Worm (Caenorhabditis elegans) whole organism, L4 larva: ENCODE data around the gene Y116A8C.469.
A peak's percentile ranks its signal among the peaks of the same experiment; 100 is the strongest.

Source experiments
- F10B5.3 ChIP-seq: sonication (generic microtip); optimal IDR thresholded peaks from 2 replicates; lab custom pipeline; 2016; ENCODE audit warnings: mild to moderate bottlenecking, missing genetic modification characterization, missing compliant biosample characterization
- T20F7.1 ChIP-seq: fragments of 200-800 bp; sonication (Bioruptor generic); optimal IDR thresholded peaks from 2 replicates; lab custom pipeline; 2018; ENCODE audit warnings: mild to moderate bottlenecking, missing genetic modification characterization, missing compliant biosample characterization
- aha-1 ChIP-seq: fragments of 150-350 bp; peaks from one replicate; lab custom pipeline; 2014; ENCODE audit warnings: missing biosample characterization, missing genetic modification characterization
- aly-2 ChIP-seq: sonication (generic microtip); optimal IDR thresholded peaks from 2 replicates; lab custom pipeline; 2018; ENCODE audit warnings: missing biosample characterization, missing genetic modification characterization
- arid-1 ChIP-seq: fragments of 200-800 bp; sonication (Bioruptor generic); conservative IDR thresholded peaks from 2 replicates; pipeline ENCODE4 v1.3.6; 2022; ENCODE audit warnings: missing genetic modification reagents, missing genetic modification characterization, missing compliant biosample characterization
- attf-4 ChIP-seq: sonication (generic microtip); optimal IDR thresholded peaks from 3 replicates; lab custom pipeline; 2017; ENCODE audit warnings: missing biosample characterization, missing genetic modification characterization
- ceh-62 ChIP-seq: sonication (generic microtip); optimal IDR thresholded peaks from 2 replicates; lab custom pipeline; 2017; ENCODE audit warnings: missing biosample characterization, missing genetic modification characterization
- daf-8 ChIP-seq: fragments of 200-800 bp; sonication (Bioruptor generic); IDR thresholded peaks from 2 replicates; pipeline ENCODE4 v1.3.6; 2022; ENCODE audit warnings: missing genetic modification characterization, missing compliant biosample characterization
- dmd-6 ChIP-seq: fragments of 200-800 bp; sonication (Bioruptor generic); IDR thresholded peaks from 2 replicates; pipeline ENCODE4 v1.3.6; 2022; ENCODE audit warnings: missing genetic modification reagents, missing genetic modification characterization, missing compliant biosample characterization
- dmd-8 ChIP-seq: fragments of 200-800 bp; sonication (Bioruptor generic); IDR thresholded peaks from 2 replicates; pipeline ENCODE4 v1.3.6; 2022; ENCODE audit warnings: missing genetic modification characterization, missing compliant biosample characterization
- duxl-1 ChIP-seq: sonication (generic microtip); optimal IDR thresholded peaks from 2 replicates; lab custom pipeline; 2016; ENCODE audit warnings: mild to moderate bottlenecking, missing genetic modification characterization, moderate library complexity, missing compliant biosample characterization; ENCODE audit not compliant: poor library complexity
- egl-43 ChIP-seq: fragments of 200-800 bp; sonication (Bioruptor generic); IDR thresholded peaks from 2 replicates; pipeline ENCODE4 v1.3.6; 2022; ENCODE audit warnings: missing genetic modification reagents, missing genetic modification characterization, missing compliant biosample characterization
- hlh-11 ChIP-seq: fragments of 200-800 bp; sonication (Bioruptor generic); optimal IDR thresholded peaks from 2 replicates; lab custom pipeline; 2018; ENCODE audit warnings: mild to moderate bottlenecking, missing genetic modification characterization, missing compliant biosample characterization
- lim-7 ChIP-seq: fragments of 200-800 bp; sonication (Bioruptor generic); IDR thresholded peaks from 2 replicates; pipeline ENCODE4 v1.3.6; 2022; ENCODE audit warnings: missing genetic modification characterization, missing compliant biosample characterization
- lin-29 ChIP-seq: fragments of 200-800 bp; sonication (Bioruptor generic); IDR thresholded peaks from 2 replicates; pipeline ENCODE4 v1.3.6; 2022; ENCODE audit warnings: missing genetic modification reagents, missing genetic modification characterization, missing compliant biosample characterization
- lin-39 ChIP-seq: fragments of 150-350 bp; optimal IDR thresholded peaks from 2 replicates; lab custom pipeline; 2014; ENCODE audit warnings: missing biosample characterization, missing genetic modification reagents, missing genetic modification characterization
- madf-5 ChIP-seq, 2 experiments: fragments of 200-800 bp; sonication (Bioruptor generic); IDR thresholded peaks; 2 replicates each; pipeline ENCODE4 v1.3.6; 2022; ENCODE audit warnings: missing compliant biosample characterization in 2 of 2, missing genetic modification characterization in 2 of 2
- madf-9 ChIP-seq: fragments of 200-800 bp; sonication (Bioruptor generic); conservative IDR thresholded peaks from 2 replicates; pipeline ENCODE4 v1.3.6; 2022; ENCODE audit warnings: missing genetic modification reagents, missing genetic modification characterization, missing compliant biosample characterization
- mdl-1 ChIP-seq, 2 experiments: fragments of 150-350 bp in 1 of 2; sonication (generic microtip) in 1 of 2; optimal IDR thresholded peaks; 2 replicates each; lab custom pipeline; 2014 to 2017; ENCODE audit warnings: missing biosample characterization in 2 of 2, missing genetic modification characterization in 2 of 2
- mxl-2 ChIP-seq: fragments of 200-800 bp; sonication (Bioruptor generic); conservative IDR thresholded peaks from 2 replicates; pipeline ENCODE4 v1.3.6; 2022; ENCODE audit warnings: missing genetic modification reagents, missing genetic modification characterization, missing compliant biosample characterization
- mxl-3 ChIP-seq: fragments of 200-800 bp; sonication (Bioruptor generic); optimal IDR thresholded peaks from 2 replicates; lab custom pipeline; 2018; ENCODE audit warnings: mild to moderate bottlenecking, missing genetic modification characterization, missing compliant biosample characterization
- nhr-25 ChIP-seq: sonication (generic microtip); optimal IDR thresholded peaks from 2 replicates; lab custom pipeline; 2017; ENCODE audit warnings: missing genetic modification characterization, mild to moderate bottlenecking, missing compliant biosample characterization, antibody characterized with exemption, moderate library complexity, borderline replicate concordance; ENCODE audit not compliant: insufficient read depth
- nhr-42 ChIP-seq: fragments of 200-800 bp; sonication (Bioruptor generic); IDR thresholded peaks from 2 replicates; pipeline ENCODE4 v1.3.6; 2022; ENCODE audit warnings: missing genetic modification characterization, missing compliant biosample characterization
- set-16 ChIP-seq: fragments of 200-800 bp; sonication (Bioruptor generic); IDR thresholded peaks from 2 replicates; pipeline ENCODE4 v1.3.6; 2022; ENCODE audit warnings: missing genetic modification reagents, missing genetic modification characterization, missing compliant biosample characterization
- snpc-1.2 ChIP-seq: fragments of 200-800 bp; sonication (Bioruptor generic); IDR thresholded peaks from 2 replicates; pipeline ENCODE4 v1.3.6; 2022; ENCODE audit warnings: missing genetic modification reagents, missing genetic modification characterization, missing compliant biosample characterization
- tag-97 ChIP-seq: fragments of 200-800 bp; sonication (Bioruptor generic); IDR thresholded peaks from 2 replicates; pipeline ENCODE4 v1.3.6; 2022; ENCODE audit warnings: missing genetic modification characterization, missing compliant biosample characterization
- tra-1 ChIP-seq: fragments of 200-800 bp; sonication (Bioruptor generic); IDR thresholded peaks from 2 replicates; pipeline ENCODE4 v1.3.6; 2022; ENCODE audit warnings: missing genetic modification reagents, missing genetic modification characterization, missing compliant biosample characterization
- unc-62 ChIP-seq, 3 experiments: fragments of 150-350 bp in 1 of 3; sonication (generic microtip); optimal IDR thresholded peaks in 2 of 3; peaks in 1 of 3; 1 replicate in 1 of 3; 2 replicates in 2 of 3; lab custom pipeline; 2014 to 2017; ENCODE audit warnings: missing biosample characterization in 3 of 3, missing genetic modification characterization in 3 of 3, missing genetic modification reagents in 3 of 3, missing genotype in 1 of 3
- vab-7 ChIP-seq: fragments of 200-800 bp; sonication (Bioruptor generic); IDR thresholded peaks from 2 replicates; pipeline ENCODE4 v1.3.6; 2022; ENCODE audit warnings: missing genetic modification reagents, missing genetic modification characterization, missing compliant biosample characterization
- zfp-2 ChIP-seq: sonication (generic microtip); optimal IDR thresholded peaks from 2 replicates; lab custom pipeline; 2016; ENCODE audit warnings: mild to moderate bottlenecking, missing genetic modification characterization, missing compliant biosample characterization
- zip-2 ChIP-seq: fragments of 150-350 bp; optimal IDR thresholded peaks from 2 replicates; lab custom pipeline; 2014; ENCODE audit warnings: missing biosample characterization, missing genetic modification characterization
- ztf-11 ChIP-seq: fragments of 150-350 bp; optimal IDR thresholded peaks from 2 replicates; lab custom pipeline; 2014; ENCODE audit warnings: missing biosample characterization, missing genetic modification characterization

Gene Y116A8C.469

DNA sequence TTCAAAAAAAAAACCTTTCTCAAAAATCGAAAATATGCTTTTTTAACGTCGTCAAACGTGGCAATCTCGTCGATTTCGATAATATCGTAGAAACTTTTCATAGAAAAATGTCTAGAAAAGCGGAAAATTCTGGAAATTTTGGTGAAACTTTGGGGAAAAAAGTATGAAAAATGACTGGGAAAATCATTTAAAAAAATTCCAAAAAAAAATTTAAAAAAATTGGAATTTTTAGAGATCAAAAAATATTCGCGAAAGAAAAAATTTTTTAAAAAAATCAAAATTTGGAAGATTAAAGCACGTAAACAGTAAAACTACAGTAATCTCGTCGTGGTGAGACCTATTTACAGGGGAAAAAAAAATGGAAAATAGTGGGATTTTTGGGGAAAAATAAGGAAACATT, 21.3 kb upstream of the Y116A8C.469 start, which contains the start of gene Y116A8C.10:
TSS of gene Y116A8C.10 (minus strand) at position 101 of the 400 bp plus-strand sequence.
- TF ChIP-seq aly-2 (tag; lab: Kevin White, UChicago): no peak
- no peak for TF ChIP-seq tag-97
- TF ChIP-seq unc-62 (GFP tag; optimal IDR thresholded peaks at IDR 0.05 in 1 of 2; lab: Kevin White, UChicago): no peak
- no peak for TF ChIP-seq unc-62 (tag; optimal IDR thresholded peaks at IDR 0.05; lab: Kevin White, UChicago)
- no peak for TF ChIP-seq mxl-2 (GFP tag; lab: Robert Waterston, UW)
- TF ChIP-seq daf-8: no peak
- no peak for TF ChIP-seq T20F7.1
- no peak for TF ChIP-seq tra-1 (GFP tag; lab: Robert Waterston, UW)
- TF ChIP-seq aha-1 (tag; lab: Kevin White, UChicago): no peak
- TF ChIP-seq set-16 (GFP tag; lab: Robert Waterston, UW): no peak
- TF ChIP-seq zip-2 (tag; lab: Kevin White, UChicago): no peak
- no peak for TF ChIP-seq lim-7 (GFP tag; lab: Robert Waterston, UW)
- no peak for TF ChIP-seq nhr-42 (GFP tag; lab: Robert Waterston, UW)
- TF ChIP-seq egl-43 (GFP tag; lab: Robert Waterston, UW): no peak
- TF ChIP-seq attf-4 (tag; lab: Kevin White, UChicago): no peak
- TF ChIP-seq arid-1 (GFP tag; lab: Robert Waterston, UW): no peak
- no peak for TF ChIP-seq madf-9 (GFP tag; lab: Robert Waterston, UW)
- TF ChIP-seq, all 104 proteins: peak for 0

ce11 chrIV:16936053-16936452, 18.3 kb upstream of the Y116A8C.469 start:
- TF ChIP-seq duxl-1 (tag; lab: Kevin White, UChicago) (no peak), nhr-25 (no peak), unc-62 (GFP tag; optimal IDR thresholded peaks at IDR 0.05 in 1 of 2; lab: Kevin White, UChicago) (peak in 1 of 2 experiments; percentile 13), unc-62 (tag; optimal IDR thresholded peaks at IDR 0.05; lab: Kevin White, UChicago) (no peak), set-16 (GFP tag; lab: Robert Waterston, UW) (peak; percentile 94)

- TF ChIP-seq F10B5.3 (tag; lab: Kevin White, UChicago) (no peak), madf-5 (GFP tag; IDR thresholded peaks at IDR 0.05; lab: Robert Waterston, UW) (no peak), ztf-11 (no peak), lin-29 (GFP tag; lab: Robert Waterston, UW) (no peak), mxl-3 (GFP tag; lab: Kevin White, UChicago) (no peak), ceh-62 (tag; lab: Kevin White, UChicago) (no peak), zfp-2 (tag; lab: Kevin White, UChicago) (no peak), dmd-6 (GFP tag; lab: Robert Waterston, UW) (no peak), arid-1 (GFP tag; lab: Robert Waterston, UW) (no peak), dmd-8 (GFP tag; lab: Robert Waterston, UW) (no peak)
These were observed 13.3 kb upstream of the Y116A8C.469 start, which contains the start of gene Y116A8C.49 for ce11 chrIV:16931077-16931476. TSS of gene Y116A8C.49 (minus strand) at chrIV:16931177.

DNA sequence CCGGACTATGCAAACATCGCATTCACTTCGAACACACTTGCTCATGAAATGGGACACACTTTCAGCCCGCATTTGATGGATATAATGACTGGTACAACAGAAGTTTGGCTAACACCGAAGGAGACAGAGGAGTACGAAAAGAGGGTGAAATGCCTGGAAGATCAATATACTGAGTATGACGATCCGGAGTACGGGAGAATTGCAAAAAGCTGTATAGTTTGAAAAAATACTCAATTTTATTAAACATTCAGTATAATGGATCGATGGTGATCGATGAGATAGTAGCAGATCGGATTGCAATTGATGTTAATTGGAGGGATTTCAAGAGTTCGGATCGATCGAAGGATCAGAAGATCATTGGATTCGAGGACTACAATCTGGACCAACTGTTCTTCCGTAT, 8.8 kb upstream of the Y116A8C.469 start:
- TF ChIP-seq mdl-1 (tag; optimal IDR thresholded peaks at IDR 0.05; lab: Kevin White, UChicago) (no peak), arid-1 (GFP tag; lab: Robert Waterston, UW) (no peak), aha-1 (tag; lab: Kevin White, UChicago) (peak; percentile 66), unc-62 (GFP tag; optimal IDR thresholded peaks at IDR 0.05 in 1 of 2; lab: Kevin White, UChicago) (peak in 1 of 2 experiments; percentile 55), unc-62 (tag; optimal IDR thresholded peaks at IDR 0.05; lab: Kevin White, UChicago) (no peak), hlh-11 (tag; lab: Kevin White, UChicago) (no peak), lin-39 (tag; lab: Kevin White, UChicago) (no peak)
- TF ChIP-seq, all 104 proteins: peak for 2

DNA sequence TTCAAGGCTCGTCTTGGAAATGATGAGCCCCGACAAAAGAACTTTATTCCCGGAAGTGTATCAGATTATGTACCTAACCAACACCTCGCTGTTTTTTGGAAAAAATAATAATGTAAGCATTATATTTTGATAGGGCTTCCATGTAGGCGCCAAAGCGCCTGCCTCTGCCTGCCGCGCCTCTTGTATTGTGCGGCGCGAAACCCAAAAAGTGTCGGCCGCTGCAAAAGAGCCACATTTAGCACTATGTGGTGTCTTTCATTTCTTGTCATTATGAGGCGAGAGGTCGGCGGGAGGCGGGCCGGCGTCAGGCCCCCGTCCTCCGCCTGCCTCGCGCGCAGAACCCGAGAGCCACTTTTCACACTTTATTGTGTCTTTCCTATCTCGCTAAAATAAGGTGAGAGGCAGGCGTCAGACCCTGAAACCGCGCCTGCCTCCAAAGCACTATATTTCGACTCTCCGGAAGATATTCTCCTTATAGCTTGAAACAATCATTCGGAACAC, 7.7 kb upstream of the Y116A8C.469 start:
- TF ChIP-seq vab-7: no peak
- TF ChIP-seq set-16 (GFP tag; lab: Robert Waterston, UW): peak; percentile 88
- TF ChIP-seq snpc-1.2: peak; percentile 70
